Worm (Caenorhabditis elegans): ENCODE measurements around the gene sip-1.

sip-1 gene

DNA sequence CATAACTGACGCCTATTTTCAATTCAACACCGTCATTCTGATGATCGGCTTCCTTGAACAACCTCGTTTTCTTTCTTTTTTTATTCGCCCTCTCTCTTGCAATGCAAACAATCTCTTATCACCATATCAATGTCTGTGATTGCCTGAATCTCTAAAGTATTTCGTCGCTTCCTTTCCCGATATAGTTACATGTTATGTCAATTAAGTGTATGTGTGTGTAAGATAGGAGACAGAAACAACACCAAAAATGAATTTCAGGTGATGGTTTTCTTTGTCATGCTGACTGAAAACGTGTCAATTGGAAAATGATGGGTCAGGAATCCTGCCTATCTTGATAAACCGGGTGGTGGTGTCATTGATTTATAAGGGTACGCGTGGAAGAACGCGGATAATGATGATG, 26.7 kb upstream of the sip-1 start:
- TF ChIP-seq flt-1 (GFP tag; IDR thresholded peaks at IDR 0.05) (no peak), tbx-37 (GFP tag; conservative IDR thresholded peaks at IDR 0.05) (no peak), hmg-4 (GFP tag; optimal IDR thresholded peaks at IDR 0.05) (no peak), ama-1 (optimal IDR thresholded peaks at IDR 0.05) (no peak), pes-1 (GFP tag; IDR thresholded peaks at IDR 0.05) (no peak), tra-4 (tag; optimal IDR thresholded peaks at IDR 0.05) (no peak), ceh-13 (GFP tag; optimal IDR thresholded peaks at IDR 0.05) (no peak), hnd-1 (tag; optimal IDR thresholded peaks at IDR 0.05) (no peak), aly-1 (tag; optimal IDR thresholded peaks at IDR 0.05) (no peak), ets-7 (tag; optimal IDR thresholded peaks at IDR 0.05) (no peak), tbx-11 (GFP tag; IDR thresholded peaks at IDR 0.05) (no peak), scrt-1 (GFP tag; IDR thresholded peaks at IDR 0.05) (no peak), F13C5.2 (tag; optimal IDR thresholded peaks at IDR 0.05) (no peak), ceh-36 (tag; optimal IDR thresholded peaks at IDR 0.05) (no peak)

DNA sequence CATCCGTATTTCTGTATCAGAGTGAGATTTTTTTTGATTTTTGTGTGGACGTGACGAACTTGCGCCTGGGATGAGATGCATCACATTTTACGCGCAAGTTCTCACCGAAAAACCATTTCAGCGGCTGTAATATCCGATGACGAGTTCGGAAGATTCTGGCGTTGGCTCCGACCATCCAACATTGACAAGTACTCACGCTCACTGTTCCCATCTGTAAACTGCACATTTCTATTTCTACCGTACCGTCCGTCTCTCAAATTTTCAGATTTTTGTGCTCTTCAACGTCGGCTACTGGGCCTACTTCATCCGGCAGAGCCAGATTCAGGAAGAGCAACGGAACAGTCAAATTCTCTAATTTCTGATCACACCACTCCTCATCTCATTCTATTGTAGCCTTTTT, 20.8 kb upstream of the sip-1 start:
- no peak for TF ChIP-seq F13C5.2 (tag; optimal IDR thresholded peaks at IDR 0.05)
- no peak for TF ChIP-seq scrt-1 (GFP tag; IDR thresholded peaks at IDR 0.05)
- no peak for TF ChIP-seq ama-1 (optimal IDR thresholded peaks at IDR 0.05)
- no peak for TF ChIP-seq aly-1 (tag; optimal IDR thresholded peaks at IDR 0.05)
- no peak for TF ChIP-seq pes-1 (GFP tag; IDR thresholded peaks at IDR 0.05)
- no peak for TF ChIP-seq hnd-1 (tag; optimal IDR thresholded peaks at IDR 0.05)
- TF ChIP-seq hmbx-1 (tag; optimal IDR thresholded peaks at IDR 0.05) = no peak
- TF ChIP-seq tbx-11 (GFP tag; IDR thresholded peaks at IDR 0.05) = no peak
- no peak for TF ChIP-seq sea-1 (GFP tag; conservative IDR thresholded peaks at IDR 0.05)
- no peak for TF ChIP-seq B0310.2 (tag; optimal IDR thresholded peaks at IDR 0.05)
- TF ChIP-seq tra-4 (tag; optimal IDR thresholded peaks at IDR 0.05) = no peak
- TF ChIP-seq hmg-4 (GFP tag; optimal IDR thresholded peaks at IDR 0.05) = no peak

- TF ChIP-seq hmg-4 (GFP tag; optimal IDR thresholded peaks at IDR 0.05) (no peak), B0310.2 (tag; optimal IDR thresholded peaks at IDR 0.05) (no peak), ceh-13 (GFP tag; optimal IDR thresholded peaks at IDR 0.05) (no peak)
Observed at ce11 chrIII:10525927-10526326, 19.3 kb upstream of the sip-1 start.

- TF ChIP-seq hmbx-1 (tag; optimal IDR thresholded peaks at IDR 0.05) (no peak), tbx-11 (GFP tag; IDR thresholded peaks at IDR 0.05) (no peak), F13C5.2 (tag; optimal IDR thresholded peaks at IDR 0.05) (no peak), sea-1 (GFP tag; conservative IDR thresholded peaks at IDR 0.05) (no peak), pes-1 (GFP tag; IDR thresholded peaks at IDR 0.05) (no peak), tra-4 (tag; optimal IDR thresholded peaks at IDR 0.05) (no peak), ama-1 (optimal IDR thresholded peaks at IDR 0.05) (no peak), hnd-1 (tag; optimal IDR thresholded peaks at IDR 0.05) (no peak), ets-7 (tag; optimal IDR thresholded peaks at IDR 0.05) (no peak), tbx-37 (GFP tag; conservative IDR thresholded peaks at IDR 0.05) (no peak), scrt-1 (GFP tag; IDR thresholded peaks at IDR 0.05) (no peak), flt-1 (GFP tag; IDR thresholded peaks at IDR 0.05) (no peak), B0310.2 (tag; optimal IDR thresholded peaks at IDR 0.05) (no peak), aly-1 (tag; optimal IDR thresholded peaks at IDR 0.05) (no peak), hmg-4 (GFP tag; optimal IDR thresholded peaks at IDR 0.05) (no peak), ceh-13 (GFP tag; optimal IDR thresholded peaks at IDR 0.05) (no peak), ceh-36 (tag; optimal IDR thresholded peaks at IDR 0.05) (no peak)
Observed at ce11 chrIII:10524823-10525222, 18.2 kb upstream of the sip-1 start.

DNA sequence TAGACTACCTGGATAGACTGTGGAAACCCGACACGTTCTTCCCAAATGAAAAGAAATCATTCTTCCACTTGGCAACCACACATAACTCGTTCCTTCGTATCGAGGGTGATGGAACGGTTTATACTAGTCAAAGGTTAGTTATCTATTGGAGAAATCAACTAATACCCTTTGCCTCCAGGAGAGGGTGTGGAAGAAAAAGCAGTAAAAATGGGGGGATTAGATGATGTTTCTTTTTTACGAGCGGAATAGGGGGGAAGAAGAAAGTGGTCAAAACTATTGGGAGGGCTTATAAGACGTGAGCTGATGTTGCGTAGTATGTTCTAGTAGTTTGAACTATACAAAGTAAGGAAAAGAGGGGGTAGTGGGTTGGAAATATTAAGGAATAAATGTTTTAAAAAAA, 16.4 kb upstream of the sip-1 start:
- TF ChIP-seq tra-4 (tag; optimal IDR thresholded peaks at IDR 0.05) = no peak
- no peak for TF ChIP-seq flt-1 (GFP tag; IDR thresholded peaks at IDR 0.05)
- TF ChIP-seq ets-7 (tag; optimal IDR thresholded peaks at IDR 0.05) = no peak
- TF ChIP-seq ceh-13 (GFP tag; optimal IDR thresholded peaks at IDR 0.05) = no peak
- no peak for TF ChIP-seq ceh-36 (tag; optimal IDR thresholded peaks at IDR 0.05)
- TF ChIP-seq sea-1 (GFP tag; conservative IDR thresholded peaks at IDR 0.05) = no peak
- TF ChIP-seq pes-1 (GFP tag; IDR thresholded peaks at IDR 0.05) = no peak
- TF ChIP-seq B0310.2 (tag; optimal IDR thresholded peaks at IDR 0.05) = no peak
- no peak for TF ChIP-seq hnd-1 (tag; optimal IDR thresholded peaks at IDR 0.05)
- no peak for TF ChIP-seq hmg-4 (GFP tag; optimal IDR thresholded peaks at IDR 0.05)
- TF ChIP-seq ama-1 (optimal IDR thresholded peaks at IDR 0.05) = no peak
- no peak for TF ChIP-seq tbx-37 (GFP tag; conservative IDR thresholded peaks at IDR 0.05)
- no peak for TF ChIP-seq tbx-11 (GFP tag; IDR thresholded peaks at IDR 0.05)
- no peak for TF ChIP-seq aly-1 (tag; optimal IDR thresholded peaks at IDR 0.05)
- TF ChIP-seq scrt-1 (GFP tag; IDR thresholded peaks at IDR 0.05) = no peak
- no peak for TF ChIP-seq hmbx-1 (tag; optimal IDR thresholded peaks at IDR 0.05)
- TF ChIP-seq F13C5.2 (tag; optimal IDR thresholded peaks at IDR 0.05) = no peak

- TF ChIP-seq aly-1 (tag; optimal IDR thresholded peaks at IDR 0.05) (no peak), hmg-4 (GFP tag; optimal IDR thresholded peaks at IDR 0.05) (no peak), sea-1 (GFP tag; conservative IDR thresholded peaks at IDR 0.05) (no peak), pes-1 (GFP tag; IDR thresholded peaks at IDR 0.05) (no peak), ceh-36 (tag; optimal IDR thresholded peaks at IDR 0.05) (peak; percentile 82)
Observed at ce11 chrIII:10521219-10521618, 14.6 kb upstream of the sip-1 start.

DNA sequence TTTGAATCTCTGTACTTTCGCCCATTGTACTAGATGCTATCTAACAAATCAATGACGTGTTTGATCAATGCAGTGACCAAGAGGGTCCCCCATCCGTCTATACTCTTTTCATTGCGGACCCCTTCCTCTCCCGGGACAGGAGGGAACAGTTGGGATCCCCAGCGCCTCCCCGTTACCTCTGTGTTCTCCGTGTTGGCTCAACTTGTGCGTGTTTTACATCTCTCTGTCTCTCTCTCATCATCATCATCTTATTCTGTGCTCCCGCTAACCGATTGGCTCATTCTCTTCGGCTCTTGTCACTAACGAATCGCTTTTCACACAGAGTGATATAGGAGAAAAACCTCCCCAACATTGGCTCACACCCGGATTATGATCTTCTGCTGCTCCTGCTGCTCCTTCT, 13.9 kb upstream of the sip-1 start, which contains the start of gene unc-49:
TSS of gene unc-49 (plus strand) at position 240 of the 400 bp plus-strand sequence.
- TF ChIP-seq pes-1 (GFP tag; IDR thresholded peaks at IDR 0.05) (no peak), tbx-37 (GFP tag; conservative IDR thresholded peaks at IDR 0.05) (no peak), ama-1 (optimal IDR thresholded peaks at IDR 0.05) (no peak), sea-1 (GFP tag; conservative IDR thresholded peaks at IDR 0.05) (no peak), ets-7 (tag; optimal IDR thresholded peaks at IDR 0.05) (no peak), F13C5.2 (tag; optimal IDR thresholded peaks at IDR 0.05) (no peak), ceh-13 (GFP tag; optimal IDR thresholded peaks at IDR 0.05) (no peak), flt-1 (GFP tag; IDR thresholded peaks at IDR 0.05) (no peak), aly-1 (tag; optimal IDR thresholded peaks at IDR 0.05) (no peak), scrt-1 (GFP tag; IDR thresholded peaks at IDR 0.05) (no peak), hmg-4 (GFP tag; optimal IDR thresholded peaks at IDR 0.05) (no peak), tra-4 (tag; optimal IDR thresholded peaks at IDR 0.05) (no peak)

DNA sequence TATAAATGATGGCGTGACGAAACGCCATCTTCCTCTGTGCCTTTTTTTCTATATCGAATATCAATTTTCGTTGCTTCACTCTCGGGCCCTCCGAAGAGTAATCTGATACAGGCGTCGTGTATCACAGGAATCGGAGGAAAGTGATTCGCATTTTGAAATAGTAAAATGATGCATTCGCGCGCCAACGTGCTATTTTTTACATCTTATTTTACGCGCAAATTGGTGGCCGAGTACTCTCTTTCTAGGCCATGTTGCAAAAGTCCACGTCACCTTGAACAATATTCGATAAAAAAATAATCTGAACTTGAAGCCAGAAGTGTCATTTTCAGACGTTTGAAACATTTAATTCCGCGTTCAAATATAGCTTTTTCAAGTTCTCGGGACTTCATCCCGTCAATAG, 13.0 kb upstream of the sip-1 start:
- TF ChIP-seq ama-1 (optimal IDR thresholded peaks at IDR 0.05) (no peak), aly-1 (tag; optimal IDR thresholded peaks at IDR 0.05) (no peak), hnd-1 (tag; optimal IDR thresholded peaks at IDR 0.05) (no peak), ceh-13 (GFP tag; optimal IDR thresholded peaks at IDR 0.05) (no peak), tbx-11 (GFP tag; IDR thresholded peaks at IDR 0.05) (no peak), ceh-36 (tag; optimal IDR thresholded peaks at IDR 0.05) (no peak), pes-1 (GFP tag; IDR thresholded peaks at IDR 0.05) (no peak), scrt-1 (GFP tag; IDR thresholded peaks at IDR 0.05) (no peak), flt-1 (GFP tag; IDR thresholded peaks at IDR 0.05) (no peak), ets-7 (tag; optimal IDR thresholded peaks at IDR 0.05) (no peak), hmg-4 (GFP tag; optimal IDR thresholded peaks at IDR 0.05) (no peak), tbx-37 (GFP tag; conservative IDR thresholded peaks at IDR 0.05) (no peak), B0310.2 (tag; optimal IDR thresholded peaks at IDR 0.05) (no peak)
